Worm (Caenorhabditis elegans) whole organism, L1 larva: Measurements from ENCODE around the gene moe-3.

ENCODE experiments used
- C16A3.4 ChIP-seq: fragments of 150-350 bp; optimal IDR thresholded peaks from 2 replicates; lab custom pipeline; 2014; ENCODE audit warnings: missing biosample characterization, missing genetic modification characterization
- alr-1 ChIP-seq: fragments of 200-800 bp; sonication (Bioruptor generic); optimal IDR thresholded peaks from 2 replicates; lab custom pipeline; 2018; ENCODE audit warnings: borderline replicate concordance, mild to moderate bottlenecking, missing genetic modification characterization, missing compliant biosample characterization
- aly-2 ChIP-seq: fragments of 150-350 bp; optimal IDR thresholded peaks from 2 replicates; lab custom pipeline; 2014; ENCODE audit warnings: missing biosample characterization, missing genetic modification characterization
- blmp-1 ChIP-seq: fragments of 150-350 bp; optimal IDR thresholded peaks from 2 replicates; lab custom pipeline; 2014; ENCODE audit warnings: missing biosample characterization, missing genetic modification characterization
- ceh-63 ChIP-seq: fragments of 200-800 bp; sonication (Bioruptor generic); optimal IDR thresholded peaks from 2 replicates; lab custom pipeline; 2018; ENCODE audit warnings: mild to moderate bottlenecking, missing genetic modification characterization, missing compliant biosample characterization
- ceh-82 ChIP-seq, 3 experiments: fragments of 150-350 bp in 1 of 3; sonication (generic microtip) in 2 of 3; optimal IDR thresholded peaks; 2 replicates each; lab custom pipeline; 2014 to 2017; ENCODE audit warnings: missing biosample characterization in 3 of 3, missing genetic modification characterization in 3 of 3
- ceh-88 ChIP-seq: fragments of 200-800 bp; sonication (Bioruptor generic); IDR thresholded peaks from 2 replicates; pipeline ENCODE4 v1.3.6; 2022; ENCODE audit warnings: missing genetic modification characterization, missing compliant biosample characterization
- ceh-90 ChIP-seq: sonication (generic microtip); optimal IDR thresholded peaks from 2 replicates; lab custom pipeline; 2016; ENCODE audit warnings: missing genetic modification characterization, missing compliant biosample characterization
- efl-1 ChIP-seq, 4 experiments: fragments of 150-350 bp; optimal IDR thresholded peaks in 3 of 4; peaks in 1 of 4; 1 replicate in 1 of 4; 2 replicates in 3 of 4; lab custom pipeline; 2014; ENCODE audit warnings: missing biosample characterization in 2 of 4, missing genetic modification characterization in 2 of 4, missing genetic modification reagents in 2 of 4
- egl-13 ChIP-seq: sonication (generic microtip); optimal IDR thresholded peaks from 2 replicates; lab custom pipeline; 2016; ENCODE audit warnings: missing genotype, missing genetic modification reagents, missing genetic modification characterization, missing compliant biosample characterization
- elt-2 ChIP-seq: sonication (generic microtip); optimal IDR thresholded peaks from 2 replicates; lab custom pipeline; 2016; ENCODE audit warnings: missing genetic modification characterization, mild to moderate bottlenecking, inconsistent platforms, missing compliant biosample characterization, missing genetic modification reagents
- fkh-10 ChIP-seq: sonication (generic microtip); optimal IDR thresholded peaks from 2 replicates; lab custom pipeline; 2017; ENCODE audit warnings: missing biosample characterization, missing genetic modification reagents, missing genetic modification characterization
- fkh-8 ChIP-seq: sonication (generic microtip); optimal IDR thresholded peaks from 2 replicates; lab custom pipeline; 2016; ENCODE audit warnings: mild to moderate bottlenecking, missing genetic modification characterization, missing compliant biosample characterization
- grh-1 ChIP-seq: fragments of 200-800 bp; sonication (Bioruptor generic); IDR thresholded peaks from 2 replicates; pipeline ENCODE4 v1.3.6; 2022; ENCODE audit warnings: missing genetic modification reagents, missing genetic modification characterization, missing compliant biosample characterization
- hlh-17 ChIP-seq: fragments of 200-800 bp; sonication (Bioruptor generic); optimal IDR thresholded peaks from 2 replicates; lab custom pipeline; 2018; ENCODE audit warnings: missing genetic modification characterization, mild to moderate bottlenecking, missing compliant biosample characterization, moderate library complexity, borderline replicate concordance
- irx-1 ChIP-seq: sonication (generic microtip); optimal IDR thresholded peaks from 2 replicates; lab custom pipeline; 2016; ENCODE audit warnings: missing genetic modification characterization, missing compliant biosample characterization
- isw-1 ChIP-seq: fragments of 200-800 bp; sonication (Bioruptor generic); IDR thresholded peaks from 2 replicates; pipeline ENCODE4 v1.3.6; 2022; ENCODE audit warnings: missing genetic modification characterization, missing compliant biosample characterization
- jun-1 ChIP-seq: fragments of 150-350 bp; optimal IDR thresholded peaks from 2 replicates; lab custom pipeline; 2014; ENCODE audit warnings: missing biosample characterization, missing genetic modification reagents, missing genetic modification characterization
- lin-15B ChIP-seq: fragments of 150-350 bp; sonication (generic microtip); optimal IDR thresholded peaks from 3 replicates; lab custom pipeline; 2014; ENCODE audit warnings: missing biosample characterization, missing genetic modification characterization
- lin-39 ChIP-seq: fragments of 150-350 bp; optimal IDR thresholded peaks from 2 replicates; lab custom pipeline; 2014; ENCODE audit warnings: missing biosample characterization, missing genetic modification reagents, missing genetic modification characterization
- nhr-11 ChIP-seq: fragments of 150-350 bp; optimal IDR thresholded peaks from 2 replicates; lab custom pipeline; 2014; ENCODE audit warnings: missing biosample characterization, missing genetic modification characterization
- nhr-12 ChIP-seq: sonication (generic microtip); optimal IDR thresholded peaks from 2 replicates; lab custom pipeline; 2017; ENCODE audit warnings: missing biosample characterization, missing genetic modification characterization
- nhr-71 ChIP-seq: sonication (generic microtip); optimal IDR thresholded peaks from 2 replicates; lab custom pipeline; 2016; ENCODE audit warnings: mild to moderate bottlenecking, missing genetic modification characterization, moderate library complexity, missing compliant biosample characterization
- nhr-76 ChIP-seq: sonication (generic microtip); optimal IDR thresholded peaks from 2 replicates; lab custom pipeline; 2017; ENCODE audit warnings: missing biosample characterization, missing genetic modification characterization
- nhr-90 ChIP-seq: sonication (generic microtip); optimal IDR thresholded peaks from 2 replicates; lab custom pipeline; 2016; ENCODE audit warnings: mild to moderate bottlenecking, missing genetic modification characterization, missing compliant biosample characterization; ENCODE audit not compliant: poor library complexity
- pag-3 ChIP-seq: sonication (generic microtip); optimal IDR thresholded peaks from 2 replicates; lab custom pipeline; 2017; ENCODE audit warnings: missing genetic modification characterization, mild to moderate bottlenecking, missing compliant biosample characterization, antibody characterized with exemption, borderline replicate concordance; ENCODE audit not compliant: insufficient read depth
- pax-3 ChIP-seq: fragments of 200-800 bp; sonication (Bioruptor generic); optimal IDR thresholded peaks from 2 replicates; lab custom pipeline; 2018; ENCODE audit warnings: mild to moderate bottlenecking, missing genetic modification characterization, moderate library complexity, missing compliant biosample characterization
- pqm-1 ChIP-seq: sonication (generic microtip); optimal IDR thresholded peaks from 3 replicates; lab custom pipeline; 2017; ENCODE audit warnings: missing biosample characterization, missing genetic modification characterization
- snpc-4 ChIP-seq: fragments of 150-350 bp; optimal IDR thresholded peaks from 2 replicates; lab custom pipeline; 2014; ENCODE audit warnings: missing biosample characterization, missing genetic modification characterization
- snu-23 ChIP-seq: sonication (generic microtip); optimal IDR thresholded peaks from 2 replicates; lab custom pipeline; 2016; ENCODE audit warnings: missing genetic modification characterization, missing compliant biosample characterization
- sox-4 ChIP-seq: sonication (generic microtip); optimal IDR thresholded peaks from 2 replicates; lab custom pipeline; 2016; ENCODE audit warnings: missing genetic modification characterization, missing compliant biosample characterization
- unc-130 ChIP-seq: fragments of 150-350 bp; optimal IDR thresholded peaks from 2 replicates; lab custom pipeline; 2017; ENCODE audit warnings: missing biosample characterization, missing genetic modification characterization, inconsistent platforms
- unc-98 ChIP-seq: fragments of 200-800 bp; sonication (Bioruptor generic); IDR thresholded peaks from 2 replicates; pipeline ENCODE4 v1.3.6; 2022; ENCODE audit warnings: missing genetic modification characterization, missing compliant biosample characterization
- vab-15 ChIP-seq: sonication (generic microtip); optimal IDR thresholded peaks from 2 replicates; lab custom pipeline; 2017; ENCODE audit warnings: missing genotype, mild to moderate bottlenecking, missing genetic modification characterization, missing compliant biosample characterization
- zag-1 ChIP-seq: fragments of 150-350 bp; optimal IDR thresholded peaks from 2 replicates; lab custom pipeline; 2014; ENCODE audit warnings: missing biosample characterization, missing genetic modification characterization
- zip-4 ChIP-seq: fragments of 200-800 bp; sonication (Bioruptor generic); optimal IDR thresholded peaks from 2 replicates; lab custom pipeline; 2018; ENCODE audit warnings: mild to moderate bottlenecking, missing genetic modification characterization, moderate library complexity, missing compliant biosample characterization
- ztf-4 ChIP-seq: fragments of 150-350 bp; optimal IDR thresholded peaks from 2 replicates; lab custom pipeline; 2014; ENCODE audit warnings: missing biosample characterization, missing genetic modification characterization

The moe-3 gene

ce11 chrII:13187188-13187587, 21.7 kb upstream of the moe-3 start, which contains the start of gene mecr-1 (continued):
- TF ChIP-seq hlh-17 (no peak), irx-1 (tag; lab: Kevin White, UChicago) (peak; percentile 18), lin-15B (peak; percentile 1), ceh-63 (no peak)
- TF ChIP-seq, all 84 proteins: peak for 21

- no peak for TF ChIP-seq unc-130 (tag; lab: Kevin White, UChicago)
- no peak for TF ChIP-seq snpc-4
Observed at ce11 chrII:13184129-13184528, 18.6 kb upstream of the moe-3 start, which contains the start of gene W09H1.3. Gene W09H1.3 (plus strand): TSS chrII:13184429.

- TF ChIP-seq C16A3.4 (tag; lab: Kevin White, UChicago): no peak
- TF ChIP-seq sox-4 (tag; lab: Kevin White, UChicago): no peak
- no peak for TF ChIP-seq elt-2
- TF ChIP-seq egl-13 (tag; lab: Kevin White, UChicago): no peak
- no peak for TF ChIP-seq jun-1
- TF ChIP-seq pqm-1 (tag; lab: Kevin White, UChicago): no peak
- no peak for TF ChIP-seq pag-3 (tag; lab: Kevin White, UChicago)
- no peak for TF ChIP-seq nhr-71 (tag; lab: Kevin White, UChicago)
- no peak for TF ChIP-seq unc-98 (GFP tag; lab: Robert Waterston, UW)
Observed at ce11 chrII:13183228-13183755, 17.8 kb upstream of the moe-3 start, which contains the start of the genes W09H1.4 and his-73. Gene W09H1.4 (plus strand): TSS chrII:13183528. Gene his-73 (plus strand): TSS chrII:13183705.

- TF ChIP-seq fkh-8 (tag; lab: Kevin White, UChicago) (peak; percentile 25), nhr-71 (tag; lab: Kevin White, UChicago) (no peak)
Observed at ce11 chrII:13181465-13181864, 15.9 kb upstream of the moe-3 start, which contains the start of gene W09H1.1. Gene W09H1.1 (minus strand): TSS chrII:13181565.

- TF ChIP-seq isw-1 (GFP tag; lab: Robert Waterston, UW) (no peak), zag-1 (no peak), sox-4 (tag; lab: Kevin White, UChicago) (no peak), nhr-12 (tag; lab: Kevin White, UChicago) (no peak), blmp-1 (tag; lab: Kevin White, UChicago) (peak; percentile 25), nhr-76 (tag; lab: Kevin White, UChicago) (no peak)
- TF ChIP-seq, all 84 proteins: peak for 1
Observed at ce11 chrII:13174435-13174834, 8.9 kb upstream of the moe-3 start.

ce11 chrII:13170696-13171095, 5.2 kb upstream of the moe-3 start:
- TF ChIP-seq blmp-1 (tag; lab: Kevin White, UChicago): peak; percentile 10
- TF ChIP-seq aly-2 (tag; lab: Kevin White, UChicago): no peak

ce11 chrII:13167493-13167892, 2.0 kb upstream of the moe-3 start:
- TF ChIP-seq elt-2 (no peak), blmp-1 (tag; lab: Kevin White, UChicago) (peak; percentile 98), efl-1 (optimal IDR thresholded peaks at IDR 0.05; lab: Kevin White, UChicago) (no peak), efl-1 (GFP tag; optimal IDR thresholded peaks at IDR 0.05 in 1 of 2; lab: Kevin White, UChicago) (peak in 1 of 2 experiments; percentile 71), lin-39 (no peak)
- TF ChIP-seq, all 84 proteins: peak for 2

ce11 chrII:13164062-13164461, 1.5 kb downstream of the moe-3 start:
- TF ChIP-seq aly-2 (tag; lab: Kevin White, UChicago) (no peak), snu-23 (GFP tag; lab: Kevin White, UChicago) (no peak), nhr-71 (tag; lab: Kevin White, UChicago) (no peak), nhr-11 (tag; lab: Kevin White, UChicago) (no peak), fkh-10 (no peak), alr-1 (tag; lab: Kevin White, UChicago) (no peak), nhr-90 (no peak), grh-1 (GFP tag; lab: Robert Waterston, UW) (no peak), ceh-88 (GFP tag; lab: Robert Waterston, UW) (no peak), vab-15 (tag; lab: Kevin White, UChicago) (no peak), pax-3 (no peak), ztf-4 (tag; lab: Kevin White, UChicago) (no peak), lin-39 (no peak), ceh-90 (tag; lab: Kevin White, UChicago) (no peak), efl-1 (optimal IDR thresholded peaks at IDR 0.05; lab: Kevin White, UChicago) (no peak), efl-1 (GFP tag; optimal IDR thresholded peaks at IDR 0.05 in 1 of 2; lab: Kevin White, UChicago) (no peak), ceh-82 (tag; optimal IDR thresholded peaks at IDR 0.05; lab: Kevin White, UChicago) (no peak), zip-4 (GFP tag; lab: Kevin White, UChicago) (no peak)
